Worm (Caenorhabditis elegans): ENCODE measurements around the gene T22B2.3.

T22B2.3 gene

DNA sequence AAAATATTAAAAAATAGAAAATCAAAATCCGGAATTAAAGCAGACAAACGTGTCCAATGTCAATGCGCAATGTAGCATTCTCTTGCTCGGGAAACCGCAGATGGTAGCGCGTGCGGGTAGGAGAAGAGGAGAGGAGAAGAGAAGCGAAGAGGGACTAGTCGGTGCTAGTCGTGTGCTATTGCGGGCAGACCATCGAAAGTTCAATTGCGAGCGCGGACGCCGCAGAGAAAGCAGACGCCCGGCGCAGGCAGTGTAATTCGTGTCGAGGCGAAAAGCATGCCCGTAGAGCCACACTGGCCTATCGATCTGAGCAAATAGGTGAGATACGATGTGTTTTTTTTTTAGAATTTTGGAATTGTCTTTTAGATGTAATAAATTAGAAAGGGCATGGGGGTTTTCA lies 28.6 kb downstream of the T22B2.3 start:
- TF ChIP-seq W03F9.2 (tag; optimal IDR thresholded peaks at IDR 0.05), result no peak
- TF ChIP-seq dao-5 (tag; optimal IDR thresholded peaks at IDR 0.05), result no peak
- peak; percentile 28 for TF ChIP-seq him-1 (tag; optimal IDR thresholded peaks at IDR 0.05)

DNA sequence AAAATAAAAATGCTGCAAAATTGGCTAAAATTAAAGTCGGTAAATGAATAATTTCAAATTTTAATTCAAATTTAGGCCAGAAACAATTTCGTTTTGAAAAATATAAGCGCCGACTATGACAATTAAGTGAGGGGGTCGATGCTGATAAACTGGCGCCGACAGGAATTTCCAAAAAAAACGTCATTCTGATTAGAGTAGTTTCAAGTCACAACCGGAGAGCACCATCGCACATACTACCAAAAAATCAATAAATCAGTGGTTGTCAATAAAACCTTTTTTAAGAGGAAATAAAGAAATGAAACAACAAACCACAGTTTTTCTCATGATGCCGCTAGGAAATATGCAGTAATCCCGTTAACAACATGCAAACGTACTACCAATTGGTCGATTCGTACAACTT lies 31.9 kb downstream of the T22B2.3 start:
- TF ChIP-seq W03F9.2 (tag; optimal IDR thresholded peaks at IDR 0.05), result no peak

ce11 chrX:3949763-3950162 lies 32.6 kb downstream of the T22B2.3 start:
- no peak for TF ChIP-seq him-1 (tag; optimal IDR thresholded peaks at IDR 0.05)
- TF ChIP-seq dao-5 (tag; optimal IDR thresholded peaks at IDR 0.05), result no peak

DNA sequence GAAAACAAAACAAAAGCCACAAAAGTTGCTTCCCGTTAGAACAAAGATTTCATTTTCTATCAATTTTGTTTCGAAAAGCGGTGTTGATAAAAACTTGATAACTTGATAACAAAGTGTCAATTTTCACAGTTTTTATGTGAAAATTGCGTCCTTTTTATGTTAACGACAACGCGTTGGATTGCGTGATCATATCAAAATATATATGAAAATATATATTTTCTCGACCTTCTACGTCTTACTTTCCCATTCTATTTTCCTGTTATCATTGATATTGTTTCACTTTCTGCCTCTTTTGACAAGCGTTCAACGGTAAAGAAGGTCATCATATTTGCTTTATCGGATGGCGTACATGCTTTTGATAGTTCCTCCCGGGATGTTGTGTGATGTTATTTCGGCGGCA lies 35.6 kb downstream of the T22B2.3 start:
- no peak for TF ChIP-seq him-1 (tag; optimal IDR thresholded peaks at IDR 0.05)
- no peak for TF ChIP-seq dao-5 (tag; optimal IDR thresholded peaks at IDR 0.05)
- no peak for TF ChIP-seq W03F9.2 (tag; optimal IDR thresholded peaks at IDR 0.05)

DNA sequence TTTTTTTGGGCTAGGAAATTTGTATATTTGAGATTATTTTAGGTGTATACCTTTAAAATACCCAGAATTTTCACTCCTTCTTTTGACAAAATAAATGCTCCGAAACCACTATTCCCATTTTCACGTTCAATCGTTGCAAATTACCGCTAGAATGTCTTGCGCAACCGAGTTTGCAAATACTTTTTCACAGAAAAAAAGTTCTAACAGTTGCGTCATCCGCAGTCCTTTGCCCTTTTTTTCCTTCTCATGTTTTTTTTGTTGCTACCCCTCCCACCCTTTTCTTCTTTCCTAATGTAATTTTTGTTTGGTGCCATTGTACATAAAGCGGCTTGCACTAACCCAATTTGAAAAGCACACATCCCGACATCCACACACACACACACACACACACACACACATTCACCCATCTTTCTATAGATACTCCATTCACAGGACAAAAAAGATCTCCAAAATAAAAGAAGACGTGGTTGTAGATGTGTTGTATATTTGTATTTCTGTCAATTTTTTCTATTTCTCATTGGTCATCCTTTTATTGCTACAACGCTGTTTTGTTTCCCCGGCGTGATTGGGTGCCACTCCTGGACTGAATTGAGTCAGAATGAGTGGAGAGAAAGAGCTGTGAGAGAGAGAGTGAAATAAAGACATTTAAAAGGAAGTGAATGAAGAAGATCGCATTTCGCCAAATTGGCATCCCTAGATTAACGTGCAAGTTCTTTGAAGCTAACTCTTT lies 40.5 kb downstream of the T22B2.3 start:
- TF ChIP-seq W03F9.2 (tag; optimal IDR thresholded peaks at IDR 0.05) (no peak), dao-5 (tag; optimal IDR thresholded peaks at IDR 0.05) (no peak), him-1 (tag; optimal IDR thresholded peaks at IDR 0.05) (no peak)

- TF ChIP-seq him-1 (tag; optimal IDR thresholded peaks at IDR 0.05), result no peak
Measured at ce11 chrX:3958252-3958651, 41.1 kb downstream of the T22B2.3 start, which contains the start of gene lin-18. Gene lin-18, plus strand, starts transcription at chrX:3958552.

- TF ChIP-seq dao-5 (tag; optimal IDR thresholded peaks at IDR 0.05), result no peak
- no peak for TF ChIP-seq W03F9.2 (tag; optimal IDR thresholded peaks at IDR 0.05)
- no peak for TF ChIP-seq him-1 (tag; optimal IDR thresholded peaks at IDR 0.05)
Measured at ce11 chrX:3959221-3959620, 42.1 kb downstream of the T22B2.3 start.

- TF ChIP-seq W03F9.2 (tag; optimal IDR thresholded peaks at IDR 0.05) (no peak), him-1 (tag; optimal IDR thresholded peaks at IDR 0.05) (no peak), dao-5 (tag; optimal IDR thresholded peaks at IDR 0.05) (no peak)
Measured at ce11 chrX:3960345-3960744, 43.2 kb downstream of the T22B2.3 start.

DNA sequence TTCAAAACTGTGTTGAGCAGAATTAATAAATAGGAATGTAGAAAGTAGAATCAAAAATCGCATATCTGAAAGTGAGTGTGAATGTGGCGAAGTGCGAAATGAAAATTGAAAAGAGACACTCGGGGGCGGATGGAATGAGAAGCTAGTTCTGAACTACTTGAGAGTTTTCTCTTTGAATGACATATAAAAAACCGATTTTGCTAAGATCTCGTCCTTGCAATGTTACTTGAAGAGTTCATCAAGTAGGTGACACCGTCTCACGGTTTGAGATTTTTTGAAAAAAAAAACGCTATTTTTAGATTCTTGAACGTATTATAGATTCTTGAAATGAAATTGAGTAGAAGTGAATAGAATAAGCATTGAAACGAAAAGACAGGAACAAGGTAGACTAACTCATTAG lies 49.2 kb downstream of the T22B2.3 start, which contains the start of gene C16B8.2:
C16B8.2 (minus strand) TSS at position 101 of the 400 bp plus-strand sequence.
- TF ChIP-seq W03F9.2 (tag; optimal IDR thresholded peaks at IDR 0.05) (no peak), dao-5 (tag; optimal IDR thresholded peaks at IDR 0.05) (no peak), him-1 (tag; optimal IDR thresholded peaks at IDR 0.05) (no peak)

- TF ChIP-seq W03F9.2 (tag; optimal IDR thresholded peaks at IDR 0.05) (peak; percentile 2), him-1 (tag; optimal IDR thresholded peaks at IDR 0.05) (no peak)
Measured at ce11 chrX:3968209-3968960, 51.3 kb downstream of the T22B2.3 start, which contains the start of gene C16B8.3. Gene C16B8.3, minus strand, starts transcription at chrX:3968634.
